Fruit fly (Drosophila melanogaster): ENCODE measurements around the gene fzo.

fzo gene

DNA sequence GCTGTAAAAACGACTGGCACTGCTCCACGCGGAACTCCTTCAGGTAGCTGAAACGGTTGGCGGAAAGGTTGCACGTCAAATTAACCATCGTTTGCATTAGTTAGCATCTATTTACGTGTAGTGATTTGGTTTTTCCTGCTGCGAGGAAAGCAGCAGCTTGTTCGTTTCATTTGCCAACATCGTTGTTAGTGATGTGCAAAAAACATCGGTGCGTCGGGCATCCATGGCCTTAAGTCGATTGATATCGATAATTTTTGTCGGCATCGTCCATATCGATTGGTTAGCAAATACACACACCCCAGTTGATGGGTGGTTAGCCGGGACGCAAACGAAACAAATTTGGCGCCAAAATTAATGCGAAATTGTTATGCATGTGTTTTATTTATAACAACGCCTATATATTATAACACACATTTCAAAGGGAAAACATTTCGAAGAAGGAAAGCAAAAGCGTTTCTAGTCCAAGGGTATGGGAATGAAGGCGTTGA is 46.1 kb downstream of the fzo start, which contains the start of gene unk:
Gene unk (minus strand): TSS at position 199 of the 488 bp plus-strand sequence.
- TF ChIP-seq CG33017 (tag; optimal IDR thresholded peaks at IDR 0.05) (no peak), cic (GFP tag; optimal IDR thresholded peaks at IDR 0.05) (no peak), kay (GFP tag; ENCODE audit: borderline replicate concordance) (no peak), bab1 (GFP tag; optimal IDR thresholded peaks at IDR 0.05) (peak; percentile 59), CG12768 (GFP tag; optimal IDR thresholded peaks at IDR 0.05) (no peak), Crg-1 (GFP tag; optimal IDR thresholded peaks at IDR 0.05) (peak; percentile 24), CG1620 (GFP tag; optimal IDR thresholded peaks at IDR 0.05) (peak; percentile 3), Clk (GFP tag; optimal IDR thresholded peaks at IDR 0.05) (no peak)

DNA sequence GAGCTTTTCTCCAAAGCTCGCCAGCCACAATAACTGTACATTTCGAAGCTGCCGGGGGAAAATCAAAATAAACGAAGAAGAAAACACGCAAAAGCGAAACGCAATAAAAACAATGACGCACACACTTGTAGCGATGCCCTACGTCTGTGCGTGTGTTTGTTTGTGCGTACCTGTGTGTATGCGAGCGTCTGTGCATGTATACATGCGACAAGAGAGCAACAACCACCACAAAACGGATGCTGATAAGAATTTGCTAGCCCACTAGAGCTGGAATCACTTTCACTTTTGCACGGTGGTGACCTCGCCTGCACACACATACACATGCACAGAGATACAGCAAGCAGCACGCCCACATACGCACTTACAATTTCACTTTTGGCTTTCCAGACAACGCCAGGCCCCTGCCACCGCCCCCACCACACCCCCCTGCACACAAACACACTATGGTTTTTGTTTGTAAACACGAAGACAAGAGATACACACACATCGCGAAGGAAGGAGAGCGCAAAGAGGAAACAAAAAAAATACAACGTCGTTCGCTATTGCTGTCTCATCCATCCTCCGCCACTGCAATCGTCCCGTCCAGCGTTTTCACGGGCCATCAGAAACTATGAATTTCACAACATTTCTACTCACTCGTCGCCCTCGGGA is 46.8 kb downstream of the fzo start:
- peak; percentile 63 for TF ChIP-seq CG11617 (GFP tag; optimal IDR thresholded peaks at IDR 0.05)
- no peak for TF ChIP-seq bab1 (GFP tag; optimal IDR thresholded peaks at IDR 0.05)
- TF ChIP-seq Hr96 (GFP tag; optimal IDR thresholded peaks at IDR 0.05) = no peak
- no peak for TF ChIP-seq Crg-1 (GFP tag; optimal IDR thresholded peaks at IDR 0.05)
- peak; percentile 94 for TF ChIP-seq kay (GFP tag; ENCODE audit: borderline replicate concordance)
- peak; percentile 99 for TF ChIP-seq cic (GFP tag; optimal IDR thresholded peaks at IDR 0.05)
- TF ChIP-seq ovo (GFP tag; optimal IDR thresholded peaks at IDR 0.05) = peak; percentile 83
- no peak for TF ChIP-seq CG1620 (GFP tag; optimal IDR thresholded peaks at IDR 0.05)
- peak; percentile 57 for TF ChIP-seq CG7045 (GFP tag; optimal IDR thresholded peaks at IDR 0.05)
- TF ChIP-seq CG5204 (GFP tag; optimal IDR thresholded peaks at IDR 0.05) = no peak
- TF ChIP-seq Clk (GFP tag; optimal IDR thresholded peaks at IDR 0.05) = no peak
- peak; percentile 39 for TF ChIP-seq CG7101 (tag; optimal IDR thresholded peaks at IDR 0.05)
- TF ChIP-seq CG14711 (tag; optimal IDR thresholded peaks at IDR 0.05) = no peak
- no peak for TF ChIP-seq toe (GFP tag; optimal IDR thresholded peaks at IDR 0.05)
- peak; percentile 37 for TF ChIP-seq tj (GFP tag; optimal IDR thresholded peaks at IDR 0.05)
- TF ChIP-seq cnc (optimal IDR thresholded peaks at IDR 0.05) = peak; percentile 46 to 71
- peak; percentile 68 for TF ChIP-seq CG33017 (tag; optimal IDR thresholded peaks at IDR 0.05)
- peak; percentile 38 for TF ChIP-seq Mnt (GFP tag; optimal IDR thresholded peaks at IDR 0.05)
- peak; percentile 75 for TF ChIP-seq CG12768 (GFP tag; optimal IDR thresholded peaks at IDR 0.05)
- peak; percentile 75 for TF ChIP-seq pad (GFP tag; optimal IDR thresholded peaks at IDR 0.05)

DNA sequence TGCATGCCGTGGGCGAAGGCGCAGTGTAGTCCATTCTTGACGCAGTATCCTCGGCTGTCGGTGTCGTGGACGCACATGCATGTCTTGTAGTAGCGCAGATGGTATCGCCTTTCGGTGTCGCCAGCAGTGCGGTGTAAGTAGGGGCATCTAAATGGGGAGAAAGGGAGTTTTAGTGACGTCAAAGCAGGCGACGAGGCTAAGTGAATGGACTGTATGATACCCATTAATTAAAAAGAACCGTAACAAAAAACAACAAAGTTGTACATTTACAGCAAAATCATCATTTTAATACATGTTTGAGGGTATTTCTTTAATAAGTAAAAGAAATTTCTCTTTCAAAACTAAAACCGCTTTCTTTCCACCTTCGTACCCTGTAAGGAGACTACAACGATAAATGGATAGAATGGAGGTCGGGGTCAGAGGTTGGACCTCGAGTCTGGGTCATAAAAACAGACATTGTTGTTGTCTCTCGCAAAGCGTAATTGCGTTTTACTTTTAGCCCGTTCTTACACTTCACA is 47.4 kb downstream of the fzo start:
- TF ChIP-seq cnc (optimal IDR thresholded peaks at IDR 0.05) (no peak), CG7101 (tag; optimal IDR thresholded peaks at IDR 0.05) (no peak), CG33017 (tag; optimal IDR thresholded peaks at IDR 0.05) (no peak), Mnt (GFP tag; optimal IDR thresholded peaks at IDR 0.05) (no peak)

Measured in whole organism, adult.